Fruit fly (Drosophila melanogaster) whole organism, embryonic: ENCODE data around the gene CG43880.

Experiments used
- ATbp ChIP-seq: fragments of 200-800 bp; sonication (Bioruptor generic); optimal IDR thresholded peaks from 2 replicates; lab custom pipeline; 2017; ENCODE audit warnings: missing biosample characterization, mild to moderate bottlenecking, missing genetic modification characterization, missing genetic modification reagents
- Adf1 ChIP-seq: fragments of 200-800 bp; sonication (Bioruptor generic); IDR thresholded peaks from 2 replicates; pipeline ENCODE4 v1.3.6; 2022; ENCODE audit warnings: missing biosample characterization, missing genetic modification characterization
- BEAF-32 ChIP-seq: fragments of 200-800 bp; sonication (Bioruptor generic); optimal IDR thresholded peaks from 3 replicates; lab custom pipeline; 2017; ENCODE audit warnings: missing biosample characterization, missing genetic modification characterization, mild to moderate bottlenecking, moderate library complexity, missing genetic modification reagents
- Bdp1 ChIP-seq: fragments of 200-800 bp; sonication (Bioruptor generic); optimal IDR thresholded peaks from 3 replicates; lab custom pipeline; 2016; ENCODE audit warnings: missing biosample characterization, missing genetic modification characterization
- C15 ChIP-seq: fragments of 200-800 bp; sonication (Bioruptor generic); IDR thresholded peaks from 3 replicates; pipeline ENCODE4 v1.3.6; 2022; ENCODE audit warnings: missing biosample characterization, missing genetic modification characterization
- CG10209 ChIP-seq: fragments of 200-800 bp; sonication (Bioruptor generic); optimal IDR thresholded peaks from 3 replicates; lab custom pipeline; 2017; ENCODE audit warnings: missing biosample characterization, mild to moderate bottlenecking, missing genetic modification characterization, missing genetic modification reagents
- CG11085 ChIP-seq: fragments of 200-800 bp; sonication (Bioruptor generic); IDR thresholded peaks from 2 replicates; pipeline ENCODE4 v1.3.6; 2022; ENCODE audit warnings: missing biosample characterization, missing genetic modification characterization
- CG12744 ChIP-seq: fragments of 200-800 bp; sonication (Bioruptor generic); optimal IDR thresholded peaks from 2 replicates; lab custom pipeline; 2016; ENCODE audit warnings: missing biosample characterization, missing genetic modification characterization
- CG16815 ChIP-seq: fragments of 200-800 bp; sonication (Bioruptor generic); optimal IDR thresholded peaks from 3 replicates; lab custom pipeline; 2017; ENCODE audit warnings: missing biosample characterization, mild to moderate bottlenecking, missing genetic modification characterization
- CG2116 ChIP-seq: fragments of 200-800 bp; sonication (Bioruptor generic); optimal IDR thresholded peaks from 3 replicates; lab custom pipeline; 2018; ENCODE audit warnings: missing biosample characterization, mild to moderate bottlenecking, missing genetic modification characterization
- CG2202 ChIP-seq: fragments of 200-800 bp; sonication (Bioruptor generic); optimal IDR thresholded peaks from 2 replicates; lab custom pipeline; 2018; ENCODE audit warnings: missing biosample characterization, mild to moderate bottlenecking, missing genetic modification characterization
- CG30403 ChIP-seq: fragments of 200-800 bp; sonication (Bioruptor generic); optimal IDR thresholded peaks from 3 replicates; lab custom pipeline; 2016; ENCODE audit warnings: missing biosample characterization, missing genetic modification characterization
- CG3065 ChIP-seq: fragments of 200-800 bp; sonication (Bioruptor generic); optimal IDR thresholded peaks from 2 replicates; lab custom pipeline; 2016; ENCODE audit warnings: missing biosample characterization, missing genetic modification characterization
- CG4282 ChIP-seq: fragments of 200-800 bp; sonication (Bioruptor generic); optimal IDR thresholded peaks from 2 replicates; lab custom pipeline; 2016; ENCODE audit warnings: missing biosample characterization, missing genetic modification characterization
- CG6175 ChIP-seq: fragments of 200-800 bp; sonication (Bioruptor generic); IDR thresholded peaks from 3 replicates; pipeline ENCODE4 v1.3.6; 2022; ENCODE audit warnings: missing biosample characterization, missing genetic modification characterization
- CG6654 ChIP-seq: fragments of 200-800 bp; sonication (Bioruptor generic); optimal IDR thresholded peaks from 2 replicates; lab custom pipeline; 2017; ENCODE audit warnings: missing biosample characterization, mild to moderate bottlenecking, missing genetic modification characterization
- CG6813 ChIP-seq: fragments of 200-800 bp; sonication (Bioruptor generic); optimal IDR thresholded peaks from 2 replicates; lab custom pipeline; 2017; ENCODE audit warnings: missing biosample characterization, missing genetic modification characterization, mild to moderate bottlenecking, moderate library complexity, missing genetic modification reagents
- CG7928 ChIP-seq: fragments of 200-800 bp; sonication (Bioruptor generic); optimal IDR thresholded peaks from 2 replicates; lab custom pipeline; 2017; ENCODE audit warnings: missing biosample characterization, mild to moderate bottlenecking, missing genetic modification characterization
- CG8924 ChIP-seq: fragments of 200-800 bp; optimal IDR thresholded peaks from 3 replicates; lab custom pipeline; 2019; ENCODE audit warnings: missing biosample characterization, mild to moderate bottlenecking, missing genetic modification characterization, moderate library complexity
- CG8944 ChIP-seq: fragments of 200-800 bp; sonication (Bioruptor generic); optimal IDR thresholded peaks from 3 replicates; lab custom pipeline; 2016; ENCODE audit warnings: missing biosample characterization, missing genetic modification characterization
- CG9817 ChIP-seq: fragments of 200-800 bp; sonication (Bioruptor generic); optimal IDR thresholded peaks from 2 replicates; lab custom pipeline; 2018; ENCODE audit warnings: missing biosample characterization, mild to moderate bottlenecking, missing genetic modification characterization, moderate library complexity
- CkIIα-i1 ChIP-seq: fragments of 200-800 bp; sonication (Bioruptor generic); IDR thresholded peaks from 2 replicates; pipeline ENCODE4 v1.3.6; 2022; ENCODE audit warnings: missing biosample characterization, missing genetic modification characterization
- E2f2 ChIP-seq: fragments of 200-800 bp; sonication (Bioruptor generic); IDR thresholded peaks from 2 replicates; pipeline ENCODE4 v1.3.6; 2022; ENCODE audit warnings: missing biosample characterization, missing genetic modification characterization
- Elba2 ChIP-seq: fragments of 200-800 bp; sonication (Bioruptor generic); optimal IDR thresholded peaks from 3 replicates; lab custom pipeline; 2016; ENCODE audit warnings: missing biosample characterization, missing genetic modification characterization
- HHEX ChIP-seq: fragments of 200-800 bp; sonication (Bioruptor generic); optimal IDR thresholded peaks from 3 replicates; lab custom pipeline; 2017; ENCODE audit warnings: missing biosample characterization, mild to moderate bottlenecking, missing genetic modification characterization, missing genetic modification reagents
- Hand ChIP-seq: fragments of 200-800 bp; sonication (Bioruptor generic); optimal IDR thresholded peaks from 2 replicates; lab custom pipeline; 2017; ENCODE audit warnings: mild to moderate bottlenecking, missing biosample characterization, missing genetic modification reagents, missing genetic modification characterization
- Mad ChIP-seq: fragments of 200-800 bp; sonication (Bioruptor generic); optimal IDR thresholded peaks from 2 replicates; lab custom pipeline; 2016; ENCODE audit warnings: missing biosample characterization, missing genetic modification characterization
- Mes4 ChIP-seq: fragments of 200-800 bp; sonication (Bioruptor generic); optimal IDR thresholded peaks from 2 replicates; lab custom pipeline; 2016; ENCODE audit warnings: missing biosample characterization, missing genetic modification characterization
- Tbp ChIP-seq: fragments of >200 bp; optimal IDR thresholded peaks from 2 replicates; lab custom pipeline; 2018; ENCODE audit warnings: missing biosample characterization, missing genetic modification characterization
- Xrp1 ChIP-seq: fragments of 200-800 bp; sonication (Bioruptor generic); IDR thresholded peaks from 2 replicates; pipeline ENCODE4 v1.3.6; 2022; ENCODE audit warnings: missing biosample characterization, missing genetic modification characterization
- YL-1 ChIP-seq: fragments of 200-800 bp; sonication (Bioruptor generic); optimal IDR thresholded peaks from 3 replicates; lab custom pipeline; 2017; ENCODE audit warnings: missing biosample characterization, mild to moderate bottlenecking, missing genetic modification characterization
- al ChIP-seq: fragments of 200-800 bp; sonication (Bioruptor generic); IDR thresholded peaks from 2 replicates; pipeline ENCODE4 v1.3.6; 2022; ENCODE audit warnings: missing biosample characterization, missing genetic modification characterization
- ase ChIP-seq: fragments of 200-800 bp; sonication (Bioruptor generic); IDR thresholded peaks from 3 replicates; pipeline ENCODE4 v1.3.6; 2022; ENCODE audit warnings: missing biosample characterization, missing genetic modification characterization
- ato ChIP-seq: fragments of 200-800 bp; sonication (Bioruptor generic); IDR thresholded peaks from 2 replicates; pipeline ENCODE4 v1.3.6; 2022; ENCODE audit warnings: missing biosample characterization, missing genetic modification characterization; ENCODE audit not compliant: partially characterized antibody
- da ChIP-seq: fragments of 200-800 bp; sonication (Bioruptor generic); optimal IDR thresholded peaks from 2 replicates; lab custom pipeline; 2016; ENCODE audit warnings: missing biosample characterization, missing genetic modification characterization
- emc ChIP-seq: fragments of 200-800 bp; sonication (Bioruptor generic); optimal IDR thresholded peaks from 2 replicates; lab custom pipeline; 2016; ENCODE audit warnings: missing biosample characterization, missing genetic modification characterization
- en ChIP-seq: fragments of 200-800 bp; sonication (Bioruptor generic); optimal IDR thresholded peaks from 2 replicates; lab custom pipeline; 2016; ENCODE audit warnings: missing biosample characterization, missing genetic modification characterization
- fd96Cb ChIP-seq: fragments of 200-800 bp; sonication (Bioruptor generic); optimal IDR thresholded peaks from 2 replicates; lab custom pipeline; 2018; ENCODE audit warnings: missing biosample characterization, mild to moderate bottlenecking, missing genetic modification characterization, moderate library complexity
- hkb ChIP-seq, 2 experiments: fragments of 200-800 bp in 1 of 2; fragments of >200 bp in 1 of 2; sonication (Bioruptor generic) in 1 of 2; IDR thresholded peaks in 1 of 2; optimal IDR thresholded peaks in 1 of 2; 2 replicates each; pipeline versions ENCODE4 v1.3.6 to Lab custom; 2017 to 2022; ENCODE audit warnings: missing biosample characterization in 1 of 2, missing genetic modification characterization in 1 of 2
- inv ChIP-seq: fragments of 200-800 bp; sonication (Bioruptor generic); IDR thresholded peaks from 2 replicates; pipeline ENCODE4 v1.3.6; 2022; ENCODE audit warnings: missing biosample characterization, missing genetic modification characterization; ENCODE audit not compliant: partially characterized antibody
- kay ChIP-seq: fragments of 200-800 bp; sonication (Bioruptor generic); optimal IDR thresholded peaks from 2 replicates; lab custom pipeline; 2016; ENCODE audit warnings: missing biosample characterization, missing genetic modification characterization
- nerfin-2 ChIP-seq: fragments of 200-800 bp; sonication (Bioruptor generic); IDR thresholded peaks from 2 replicates; pipeline ENCODE4 v1.3.6; 2022; ENCODE audit warnings: missing biosample characterization, missing genetic modification characterization; ENCODE audit not compliant: partially characterized antibody
- p53 ChIP-seq: fragments of 200-800 bp; sonication (Bioruptor generic); optimal IDR thresholded peaks from 2 replicates; lab custom pipeline; 2016; ENCODE audit warnings: missing biosample characterization, missing genetic modification characterization
- phol ChIP-seq: fragments of 200-800 bp; sonication (Bioruptor generic); optimal IDR thresholded peaks from 3 replicates; lab custom pipeline; 2018; ENCODE audit warnings: missing biosample characterization, mild to moderate bottlenecking, missing genetic modification characterization, moderate library complexity
- sens-2 ChIP-seq: fragments of 200-800 bp; sonication (Bioruptor generic); IDR thresholded peaks from 2 replicates; pipeline ENCODE4 v1.3.6; 2022; ENCODE audit warnings: missing biosample characterization, missing genetic modification characterization
- slbo ChIP-seq: fragments of 200-800 bp; sonication (Bioruptor generic); IDR thresholded peaks from 2 replicates; pipeline ENCODE4 v1.3.6; 2022; ENCODE audit warnings: missing biosample characterization, missing genetic modification characterization
- ssp ChIP-seq: fragments of 200-800 bp; sonication (Bioruptor generic); IDR thresholded peaks from 2 replicates; pipeline ENCODE4 v1.3.6; 2022; ENCODE audit warnings: missing biosample characterization, missing genetic modification characterization
- tgo ChIP-seq: fragments of 200-800 bp; sonication (Bioruptor generic); IDR thresholded peaks from 3 replicates; pipeline ENCODE4 v1.3.6; 2022; ENCODE audit warnings: missing biosample characterization, missing genetic modification characterization
- tll ChIP-seq, 2 experiments: fragments of 200-800 bp in 1 of 2; fragments of >200 bp in 1 of 2; sonication (Bioruptor generic) in 1 of 2; optimal IDR thresholded peaks; 2 replicates each; lab custom pipeline; 2017 to 2019; ENCODE audit warnings: missing biosample characterization in 2 of 2, missing genetic modification characterization in 2 of 2, mild to moderate bottlenecking in 1 of 2, moderate library complexity in 1 of 2
- ttk ChIP-seq: fragments of 200-800 bp; sonication (Bioruptor generic); IDR thresholded peaks from 2 replicates; pipeline ENCODE4 v2.1.2; 2022; ENCODE audit warnings: missing biosample characterization, missing genetic modification characterization
- tup ChIP-seq: fragments of 200-800 bp; sonication (Bioruptor generic); optimal IDR thresholded peaks from 2 replicates; lab custom pipeline; 2016; ENCODE audit warnings: missing biosample characterization, mild to moderate bottlenecking, missing genetic modification characterization, moderate library complexity

Gene CG43880

dm6 chr3L:7914969-7915596, 31.0 kb downstream of the CG43880 start, which contains the start of gene Tmem43 (continued):
- TF ChIP-seq tup (GFP tag; lab: Kevin White, UChicago), result no peak
- no peak for TF ChIP-seq CG7928 (GFP tag; lab: Kevin White, UChicago)
- TF ChIP-seq C15 (GFP tag; lab: Robert Waterston, UW), result no peak
- TF ChIP-seq fd96Cb (tag; lab: Kevin White, UChicago), result no peak
- TF ChIP-seq sens-2 (GFP tag; lab: Robert Waterston, UW), result no peak
- TF ChIP-seq p53 (GFP tag; lab: Kevin White, UChicago), result no peak
- TF ChIP-seq ato (GFP tag; lab: Robert Waterston, UW), result no peak
- TF ChIP-seq CG9817 (tag; lab: Kevin White, UChicago), result no peak
- no peak for TF ChIP-seq emc (GFP tag; lab: Kevin White, UChicago)
- no peak for TF ChIP-seq CG4282 (GFP tag; lab: Kevin White, UChicago)
- no peak for TF ChIP-seq slbo (GFP tag; lab: Robert Waterston, UW)
- no peak for TF ChIP-seq nerfin-2 (GFP tag; lab: Robert Waterston, UW)
- TF ChIP-seq CG3065 (GFP tag; lab: Kevin White, UChicago), result no peak
- no peak for TF ChIP-seq Hand (GFP tag; lab: Kevin White, UChicago)
- TF ChIP-seq YL-1, result no peak
- TF ChIP-seq al (GFP tag; lab: Robert Waterston, UW), result no peak
- no peak for TF ChIP-seq CG2202 (tag; lab: Kevin White, UChicago)
- TF ChIP-seq CG10209 (GFP tag; lab: Kevin White, UChicago), result no peak
- TF ChIP-seq CG8924 (tag; lab: Kevin White, UChicago), result no peak
- TF ChIP-seq tll (GFP tag; optimal IDR thresholded peaks at IDR 0.05; lab: Kevin White, UChicago), result no peak
- no peak for TF ChIP-seq ssp (GFP tag; lab: Robert Waterston, UW)
- TF ChIP-seq CG11085 (GFP tag; lab: Robert Waterston, UW), result no peak
- no peak for TF ChIP-seq hkb (optimal IDR thresholded peaks at IDR 0.05; lab: Kevin White, UChicago)
- TF ChIP-seq hkb (GFP tag; IDR thresholded peaks at IDR 0.05; lab: Robert Waterston, UW), result no peak
- no peak for TF ChIP-seq ase (GFP tag; lab: Robert Waterston, UW)
- no peak for TF ChIP-seq CG12744
- peak; percentile 21 for TF ChIP-seq BEAF-32 (GFP tag; lab: Kevin White, UChicago)
- TF ChIP-seq Mes4 (GFP tag; lab: Kevin White, UChicago), result no peak
- TF ChIP-seq Bdp1 (GFP tag; lab: Kevin White, UChicago), result no peak
- peak; percentile 9 for TF ChIP-seq phol
- TF ChIP-seq CG6654 (GFP tag; lab: Kevin White, UChicago), result no peak
- no peak for TF ChIP-seq Tbp (GFP tag; lab: Kevin White, UChicago)
- no peak for TF ChIP-seq Elba2
- TF ChIP-seq Xrp1 (GFP tag; lab: Robert Waterston, UW), result no peak
- TF ChIP-seq E2f2, result peak; percentile 26; the same call in 1 of the 2 replicates
- no peak for TF ChIP-seq Mad (GFP tag; lab: Kevin White, UChicago)
- no peak for TF ChIP-seq ttk (GFP tag; lab: Robert Waterston, UW)
- no peak for TF ChIP-seq CG8944
- no peak for TF ChIP-seq CG2116 (GFP tag; lab: Kevin White, UChicago)
- no peak for TF ChIP-seq CG6175 (GFP tag; lab: Robert Waterston, UW)
- no peak for TF ChIP-seq CG6813 (GFP tag; lab: Kevin White, UChicago)
- no peak for TF ChIP-seq en (GFP tag; lab: Kevin White, UChicago)
- no peak for TF ChIP-seq CG16815 (GFP tag; lab: Kevin White, UChicago)
- TF ChIP-seq da (GFP tag; lab: Kevin White, UChicago), result no peak
- TF ChIP-seq ATbp (GFP tag; lab: Kevin White, UChicago), result no peak
- no peak for TF ChIP-seq kay
- no peak for TF ChIP-seq inv (GFP tag; lab: Robert Waterston, UW)
- TF ChIP-seq CG30403, result no peak
- TF ChIP-seq HHEX (GFP tag; lab: Kevin White, UChicago), result no peak
- TF ChIP-seq CkIIα-i1 (GFP tag; lab: Robert Waterston, UW), result no peak
- no peak for TF ChIP-seq Adf1
- no peak for TF ChIP-seq tgo (GFP tag; lab: Robert Waterston, UW)
